Worm (Caenorhabditis elegans) whole organism, L1 larva: ENCODE measurements around the gene plpp-1.2.

Source experiments
- C04F5.9 ChIP-seq: sonication (generic microtip); optimal IDR thresholded peaks from 2 replicates; lab custom pipeline; 2016; ENCODE audit warnings: missing genetic modification characterization, missing compliant biosample characterization
- C16A3.4 ChIP-seq: fragments of 150-350 bp; optimal IDR thresholded peaks from 2 replicates; lab custom pipeline; 2014; ENCODE audit warnings: missing biosample characterization, missing genetic modification characterization
- F16B12.6 ChIP-seq: fragments of 150-350 bp; optimal IDR thresholded peaks from 2 replicates; lab custom pipeline; 2014; ENCODE audit warnings: missing biosample characterization, missing genetic modification characterization
- aha-1 ChIP-seq: fragments of 150-350 bp; optimal IDR thresholded peaks from 2 replicates; lab custom pipeline; 2014; ENCODE audit warnings: missing biosample characterization, missing genetic modification characterization
- alr-1 ChIP-seq: fragments of 200-800 bp; sonication (Bioruptor generic); optimal IDR thresholded peaks from 2 replicates; lab custom pipeline; 2018; ENCODE audit warnings: borderline replicate concordance, mild to moderate bottlenecking, missing genetic modification characterization, missing compliant biosample characterization
- aly-2 ChIP-seq: fragments of 150-350 bp; optimal IDR thresholded peaks from 2 replicates; lab custom pipeline; 2014; ENCODE audit warnings: missing biosample characterization, missing genetic modification characterization
- blmp-1 ChIP-seq: fragments of 150-350 bp; optimal IDR thresholded peaks from 2 replicates; lab custom pipeline; 2014; ENCODE audit warnings: missing biosample characterization, missing genetic modification characterization
- ceh-63 ChIP-seq: fragments of 200-800 bp; sonication (Bioruptor generic); optimal IDR thresholded peaks from 2 replicates; lab custom pipeline; 2018; ENCODE audit warnings: mild to moderate bottlenecking, missing genetic modification characterization, missing compliant biosample characterization
- ceh-82 ChIP-seq, 3 experiments: fragments of 150-350 bp in 1 of 3; sonication (generic microtip) in 2 of 3; optimal IDR thresholded peaks; 2 replicates each; lab custom pipeline; 2014 to 2017; ENCODE audit warnings: missing biosample characterization in 3 of 3, missing genetic modification characterization in 3 of 3
- ces-1 ChIP-seq: fragments of 150-350 bp; optimal IDR thresholded peaks from 2 replicates; lab custom pipeline; 2014; ENCODE audit warnings: missing biosample characterization, missing genetic modification reagents, missing genetic modification characterization
- dsc-1 ChIP-seq: sonication (generic microtip); optimal IDR thresholded peaks from 2 replicates; lab custom pipeline; 2016; ENCODE audit warnings: mild to moderate bottlenecking, missing genetic modification characterization, missing compliant biosample characterization
- efl-3 ChIP-seq: fragments of 200-800 bp; sonication (Bioruptor generic); optimal IDR thresholded peaks from 2 replicates; lab custom pipeline; 2018; ENCODE audit warnings: mild to moderate bottlenecking, missing genetic modification characterization, missing compliant biosample characterization
- elt-2 ChIP-seq: sonication (generic microtip); optimal IDR thresholded peaks from 2 replicates; lab custom pipeline; 2016; ENCODE audit warnings: missing genetic modification characterization, mild to moderate bottlenecking, inconsistent platforms, missing compliant biosample characterization, missing genetic modification reagents
- elt-3 ChIP-seq, 6 experiments: fragments of 150-350 bp in 1 of 6; sonication (generic microtip); optimal IDR thresholded peaks; 2 replicates each; lab custom pipeline; 2017 to 2018; ENCODE audit warnings: missing biosample characterization in 6 of 6, missing genetic modification characterization in 6 of 6, inconsistent platforms in 1 of 6
- fkh-8 ChIP-seq: sonication (generic microtip); optimal IDR thresholded peaks from 2 replicates; lab custom pipeline; 2016; ENCODE audit warnings: mild to moderate bottlenecking, missing genetic modification characterization, missing compliant biosample characterization
- fos-1 ChIP-seq: fragments of 150-350 bp; optimal IDR thresholded peaks from 2 replicates; lab custom pipeline; 2014; ENCODE audit warnings: missing biosample characterization, missing genetic modification characterization
- isw-1 ChIP-seq: fragments of 200-800 bp; sonication (Bioruptor generic); IDR thresholded peaks from 2 replicates; pipeline ENCODE4 v1.3.6; 2022; ENCODE audit warnings: missing genetic modification characterization, missing compliant biosample characterization
- mdl-1 ChIP-seq, 2 experiments: fragments of 150-350 bp; optimal IDR thresholded peaks; 2 replicates each; lab custom pipeline; 2014 to 2017; ENCODE audit warnings: missing biosample characterization in 2 of 2, missing genetic modification characterization in 2 of 2, inconsistent platforms in 1 of 2
- nhr-20 ChIP-seq: sonication (generic microtip); optimal IDR thresholded peaks from 2 replicates; lab custom pipeline; 2016; ENCODE audit warnings: mild to moderate bottlenecking, missing genetic modification characterization, missing compliant biosample characterization
- nhr-237 ChIP-seq: fragments of 150-350 bp; optimal IDR thresholded peaks from 2 replicates; lab custom pipeline; 2014; ENCODE audit warnings: missing biosample characterization, missing genetic modification characterization
- nhr-47 ChIP-seq: sonication (generic microtip); optimal IDR thresholded peaks from 2 replicates; lab custom pipeline; 2016; ENCODE audit warnings: mild to moderate bottlenecking, missing genetic modification characterization, moderate library complexity, missing compliant biosample characterization
- nhr-71 ChIP-seq: sonication (generic microtip); optimal IDR thresholded peaks from 2 replicates; lab custom pipeline; 2016; ENCODE audit warnings: mild to moderate bottlenecking, missing genetic modification characterization, moderate library complexity, missing compliant biosample characterization
- nhr-77 ChIP-seq: fragments of 150-350 bp; optimal IDR thresholded peaks from 2 replicates; lab custom pipeline; 2014; ENCODE audit warnings: missing biosample characterization, missing genetic modification characterization
- nhr-85 ChIP-seq: sonication (generic microtip); peaks from one replicate; lab custom pipeline; 2016; ENCODE audit warnings: missing genetic modification characterization, inconsistent platforms, missing compliant biosample characterization
- nhr-90 ChIP-seq: sonication (generic microtip); optimal IDR thresholded peaks from 2 replicates; lab custom pipeline; 2016; ENCODE audit warnings: mild to moderate bottlenecking, missing genetic modification characterization, missing compliant biosample characterization; ENCODE audit not compliant: poor library complexity
- pqm-1 ChIP-seq: sonication (generic microtip); optimal IDR thresholded peaks from 3 replicates; lab custom pipeline; 2017; ENCODE audit warnings: missing biosample characterization, missing genetic modification characterization
- skn-1 ChIP-seq: fragments of 150-350 bp; optimal IDR thresholded peaks from 2 replicates; lab custom pipeline; 2014; ENCODE audit warnings: missing biosample characterization, missing genetic modification characterization
- snpc-4 ChIP-seq: fragments of 150-350 bp; optimal IDR thresholded peaks from 2 replicates; lab custom pipeline; 2014; ENCODE audit warnings: missing biosample characterization, missing genetic modification characterization
- sptf-1 ChIP-seq: fragments of 150-350 bp; optimal IDR thresholded peaks from 2 replicates; lab custom pipeline; 2014; ENCODE audit warnings: missing biosample characterization, missing genetic modification characterization
- tlp-1 ChIP-seq: fragments of 150-350 bp; optimal IDR thresholded peaks from 2 replicates; lab custom pipeline; 2014; ENCODE audit warnings: missing biosample characterization, missing genetic modification characterization
- unc-30 ChIP-seq: sonication (generic microtip); optimal IDR thresholded peaks from 2 replicates; lab custom pipeline; 2017; ENCODE audit warnings: missing biosample characterization, missing genetic modification characterization
- unc-86 ChIP-seq: sonication (generic microtip); optimal IDR thresholded peaks from 2 replicates; lab custom pipeline; 2016; ENCODE audit warnings: missing genetic modification characterization, missing compliant biosample characterization
- vab-15 ChIP-seq: sonication (generic microtip); optimal IDR thresholded peaks from 2 replicates; lab custom pipeline; 2017; ENCODE audit warnings: missing genotype, mild to moderate bottlenecking, missing genetic modification characterization, missing compliant biosample characterization
- zag-1 ChIP-seq: fragments of 150-350 bp; optimal IDR thresholded peaks from 2 replicates; lab custom pipeline; 2014; ENCODE audit warnings: missing biosample characterization, missing genetic modification characterization
- zip-4 ChIP-seq: fragments of 200-800 bp; sonication (Bioruptor generic); optimal IDR thresholded peaks from 2 replicates; lab custom pipeline; 2018; ENCODE audit warnings: mild to moderate bottlenecking, missing genetic modification characterization, moderate library complexity, missing compliant biosample characterization
- ztf-11 ChIP-seq, 2 experiments: sonication (generic microtip); optimal IDR thresholded peaks; 2 replicates each; lab custom pipeline; 2016 to 2017; ENCODE audit warnings: missing genetic modification characterization in 2 of 2, missing biosample characterization in 1 of 2, missing compliant biosample characterization in 1 of 2

Gene plpp-1.2

ce11 chrII:6453341-6453806, 31.9 kb upstream of the plpp-1.2 start, which contains the start of gene atg-16.2 (continued):
- TF ChIP-seq nhr-237 (tag; lab: Kevin White, UChicago), result no peak
- TF ChIP-seq skn-1 (tag; lab: Kevin White, UChicago), result peak; percentile 41
- TF ChIP-seq C16A3.4, result peak; percentile 72
- TF ChIP-seq ztf-11 (tag; optimal IDR thresholded peaks at IDR 0.05; lab: Kevin White, UChicago), result peak in 1 of 2 experiments; percentile 23
- peak; percentile 41 for TF ChIP-seq F16B12.6
- peak in 1 of 2 experiments; percentile 71 for TF ChIP-seq mdl-1 (tag; optimal IDR thresholded peaks at IDR 0.05; lab: Kevin White, UChicago)
- peak; percentile 62 for TF ChIP-seq nhr-20
- no peak for TF ChIP-seq ces-1 (GFP tag; lab: Kevin White, UChicago)
- TF ChIP-seq unc-30 (tag; lab: Kevin White, UChicago), result no peak

- no peak for TF ChIP-seq elt-3 (tag; optimal IDR thresholded peaks at IDR 0.05; lab: Kevin White, UChicago)
- no peak for TF ChIP-seq fos-1 (tag; lab: Kevin White, UChicago)
- no peak for TF ChIP-seq alr-1 (tag; lab: Kevin White, UChicago)
- no peak for TF ChIP-seq vab-15 (tag; lab: Kevin White, UChicago)
- TF ChIP-seq aha-1 (tag; lab: Kevin White, UChicago), result no peak
- no peak for TF ChIP-seq ces-1 (GFP tag; lab: Kevin White, UChicago)
- no peak for TF ChIP-seq efl-3
- no peak for TF ChIP-seq nhr-47
- no peak for TF ChIP-seq fkh-8 (tag; lab: Kevin White, UChicago)
Observed at ce11 chrII:6454671-6455070, 30.6 kb upstream of the plpp-1.2 start, which contains the start of gene aptf-1. aptf-1 (plus strand) TSS chrII:6454971.

ce11 chrII:6469340-6469739, 15.9 kb upstream of the plpp-1.2 start:
- TF ChIP-seq snpc-4 (tag; lab: Kevin White, UChicago) (no peak), elt-2 (tag; lab: Kevin White, UChicago) (peak; percentile 43), pqm-1 (no peak)

ce11 chrII:6470985-6471384, 14.3 kb upstream of the plpp-1.2 start, which contains the start of gene dgk-5:
dgk-5 (minus strand) TSS chrII:6471085.
- TF ChIP-seq dsc-1 (tag; lab: Kevin White, UChicago) (no peak), nhr-85 (tag; lab: Kevin White, UChicago) (no peak), zip-4 (GFP tag; lab: Kevin White, UChicago) (no peak), ceh-82 (tag; optimal IDR thresholded peaks at IDR 0.05; lab: Kevin White, UChicago) (no peak), ces-1 (GFP tag; lab: Kevin White, UChicago) (no peak), aha-1 (tag; lab: Kevin White, UChicago) (no peak), sptf-1 (tag; lab: Kevin White, UChicago) (no peak), blmp-1 (tag; lab: Kevin White, UChicago) (no peak), aly-2 (no peak), unc-30 (tag; lab: Kevin White, UChicago) (no peak)
- TF ChIP-seq, all 84 proteins: peak for 0

- no peak for TF ChIP-seq nhr-90
- TF ChIP-seq ces-1 (GFP tag; lab: Kevin White, UChicago), result no peak
- TF ChIP-seq alr-1 (tag; lab: Kevin White, UChicago), result no peak
- TF ChIP-seq C04F5.9 (tag; lab: Kevin White, UChicago), result no peak
- TF ChIP-seq snpc-4 (tag; lab: Kevin White, UChicago), result no peak
- no peak for TF ChIP-seq blmp-1 (tag; lab: Kevin White, UChicago)
- TF ChIP-seq isw-1 (GFP tag; lab: Robert Waterston, UW), result no peak
- TF ChIP-seq nhr-77 (tag; lab: Kevin White, UChicago), result no peak
- no peak for TF ChIP-seq pqm-1
- TF ChIP-seq nhr-71 (tag; lab: Kevin White, UChicago), result no peak
- TF ChIP-seq tlp-1 (tag; lab: Kevin White, UChicago), result no peak
- no peak for TF ChIP-seq unc-86 (tag; lab: Kevin White, UChicago)
- TF ChIP-seq ceh-63 (GFP tag; lab: Kevin White, UChicago), result no peak
- TF ChIP-seq zag-1 (tag; lab: Kevin White, UChicago), result no peak
Observed at ce11 chrII:6475180-6475737, 10.0 kb upstream of the plpp-1.2 start, which contains the start of gene T28D9.16. T28D9.16 (plus strand) TSS chrII:6475687.
